Fruit fly (Drosophila melanogaster) whole organism, prepupa: ENCODE measurements around the gene Nepl21.
A peak's percentile ranks its signal among the peaks of the same experiment; 100 is the strongest.

Experiments
- Blimp-1 ChIP-seq: fragments of 200-800 bp; sonication (Bioruptor generic); optimal IDR thresholded peaks from 3 replicates; lab custom pipeline; 2017; ENCODE audit warnings: missing biosample characterization, missing genetic modification characterization, mild to moderate bottlenecking, moderate library complexity, missing genetic modification reagents
- CG10669 ChIP-seq: fragments of 200-800 bp; sonication (Bioruptor generic); optimal IDR thresholded peaks from 3 replicates; lab custom pipeline; 2018; ENCODE audit warnings: missing biosample characterization, mild to moderate bottlenecking, missing genetic modification characterization, moderate library complexity
- CG11762 ChIP-seq: fragments of 200-800 bp; sonication (Bioruptor generic); optimal IDR thresholded peaks from 3 replicates; lab custom pipeline; 2016; ENCODE audit warnings: missing biosample characterization, missing genetic modification characterization; ENCODE audit not compliant: insufficient read depth
- CG11902 ChIP-seq: fragments of 200-800 bp; sonication (Bioruptor generic); optimal IDR thresholded peaks from 3 replicates; lab custom pipeline; 2016; ENCODE audit warnings: missing biosample characterization, missing genetic modification characterization
- CG15336 ChIP-seq: fragments of 200-800 bp; sonication (Bioruptor generic); IDR thresholded peaks from 2 replicates; pipeline ENCODE4 v1.3.6; 2022; ENCODE audit warnings: missing biosample characterization, missing genetic modification characterization
- CG16779 ChIP-seq: fragments of 200-800 bp; sonication (Bioruptor generic); optimal IDR thresholded peaks from 3 replicates; lab custom pipeline; 2017; ENCODE audit warnings: missing biosample characterization, mild to moderate bottlenecking, missing genetic modification characterization
- CG3032 ChIP-seq: fragments of 200-800 bp; optimal IDR thresholded peaks from 2 replicates; lab custom pipeline; 2019; ENCODE audit warnings: missing biosample characterization, mild to moderate bottlenecking, missing genetic modification characterization, moderate library complexity
- CG31627 ChIP-seq: fragments of 200-800 bp; sonication (Bioruptor generic); optimal IDR thresholded peaks from 3 replicates; lab custom pipeline; 2016; ENCODE audit warnings: missing biosample characterization, missing genetic modification characterization
- CG32006 ChIP-seq: fragments of 200-800 bp; sonication (Bioruptor generic); optimal IDR thresholded peaks from 3 replicates; lab custom pipeline; 2017; ENCODE audit warnings: missing biosample characterization, mild to moderate bottlenecking, missing genetic modification characterization
- CG34406 ChIP-seq: fragments of 200-800 bp; sonication (Bioruptor generic); optimal IDR thresholded peaks from 3 replicates; lab custom pipeline; 2016; ENCODE audit warnings: missing biosample characterization, missing genetic modification characterization
- CG3919 ChIP-seq: fragments of 200-800 bp; sonication (Bioruptor generic); optimal IDR thresholded peaks from 3 replicates; lab custom pipeline; 2016; ENCODE audit warnings: missing biosample characterization, missing genetic modification characterization
- CG4318 ChIP-seq: fragments of 200-800 bp; sonication (Bioruptor generic); optimal IDR thresholded peaks from 3 replicates; lab custom pipeline; 2017; ENCODE audit warnings: missing biosample characterization, mild to moderate bottlenecking, missing genetic modification characterization
- CG6276 ChIP-seq: fragments of 200-800 bp; sonication (Bioruptor generic); optimal IDR thresholded peaks from 2 replicates; lab custom pipeline; 2017; ENCODE audit warnings: missing biosample characterization, mild to moderate bottlenecking, missing genetic modification characterization
- CG6792 ChIP-seq: fragments of 200-800 bp; sonication (Bioruptor generic); optimal IDR thresholded peaks from 3 replicates; lab custom pipeline; 2016; ENCODE audit warnings: missing biosample characterization, missing genetic modification characterization
- CG6808 ChIP-seq: fragments of 200-800 bp; sonication (Bioruptor generic); optimal IDR thresholded peaks from 3 replicates; lab custom pipeline; 2017; ENCODE audit warnings: missing biosample characterization, missing genetic modification characterization, mild to moderate bottlenecking, moderate library complexity, missing genetic modification reagents
- CG8119 ChIP-seq: fragments of 200-800 bp; sonication (Bioruptor generic); IDR thresholded peaks from 3 replicates; pipeline ENCODE4 v1.3.6; 2022; ENCODE audit warnings: missing biosample characterization, missing genetic modification characterization
- CG8319 ChIP-seq: fragments of 200-800 bp; sonication (Bioruptor generic); optimal IDR thresholded peaks from 3 replicates; lab custom pipeline; 2016; ENCODE audit warnings: missing biosample characterization, missing genetic modification characterization
- CG8632 ChIP-seq: fragments of 200-800 bp; sonication (Bioruptor generic); optimal IDR thresholded peaks from 3 replicates; lab custom pipeline; 2016; ENCODE audit warnings: missing biosample characterization, missing genetic modification characterization
- CG9139 ChIP-seq: fragments of 200-800 bp; sonication (Bioruptor generic); optimal IDR thresholded peaks from 3 replicates; lab custom pipeline; 2017; ENCODE audit warnings: missing biosample characterization, mild to moderate bottlenecking, missing genetic modification characterization
- Eip75B ChIP-seq: fragments of 200-800 bp; sonication (Bioruptor generic); optimal IDR thresholded peaks from 3 replicates; lab custom pipeline; 2016; ENCODE audit warnings: missing biosample characterization, missing genetic modification characterization
- Eip78C ChIP-seq: fragments of 200-800 bp; sonication (Bioruptor generic); peaks from one replicate; lab custom pipeline; 2016; ENCODE audit warnings: missing biosample characterization, missing genetic modification characterization
- Ets21C ChIP-seq: fragments of 200-800 bp; sonication (Bioruptor generic); optimal IDR thresholded peaks from 3 replicates; lab custom pipeline; 2016; ENCODE audit warnings: missing biosample characterization, missing genetic modification characterization
- Gug ChIP-seq: fragments of 200-800 bp; sonication (Bioruptor generic); IDR thresholded peaks from 2 replicates; pipeline ENCODE4 v1.3.6; 2022; ENCODE audit warnings: missing biosample characterization, missing genetic modification characterization
- Hr39 ChIP-seq: fragments of 200-800 bp; sonication (Bioruptor generic); optimal IDR thresholded peaks from 2 replicates; lab custom pipeline; 2016; ENCODE audit warnings: missing biosample characterization, missing genetic modification characterization
- Hr4 ChIP-seq: fragments of 200-800 bp; sonication (Bioruptor generic); optimal IDR thresholded peaks from 3 replicates; lab custom pipeline; 2016; ENCODE audit warnings: missing biosample characterization, missing genetic modification characterization
- Lpt ChIP-seq: fragments of 200-800 bp; sonication (Bioruptor generic); optimal IDR thresholded peaks from 3 replicates; lab custom pipeline; 2016; ENCODE audit warnings: missing biosample characterization, missing genetic modification characterization
- Met ChIP-seq: fragments of 200-800 bp; sonication (Bioruptor generic); optimal IDR thresholded peaks from 3 replicates; lab custom pipeline; 2016; ENCODE audit warnings: missing biosample characterization, missing genetic modification characterization
- OdsH ChIP-seq: fragments of 200-800 bp; sonication (Bioruptor generic); optimal IDR thresholded peaks from 3 replicates; lab custom pipeline; 2016; ENCODE audit warnings: missing biosample characterization, missing genetic modification characterization
- Sox15 ChIP-seq: fragments of 200-800 bp; sonication (Bioruptor generic); optimal IDR thresholded peaks from 3 replicates; lab custom pipeline; 2016; ENCODE audit warnings: missing biosample characterization, missing genetic modification characterization
- achi ChIP-seq: fragments of 200-800 bp; sonication (Bioruptor generic); optimal IDR thresholded peaks from 3 replicates; lab custom pipeline; 2016; ENCODE audit warnings: missing biosample characterization, missing genetic modification characterization
- acj6 ChIP-seq: fragments of 200-800 bp; sonication (Bioruptor generic); optimal IDR thresholded peaks from 3 replicates; lab custom pipeline; 2016; ENCODE audit warnings: missing biosample characterization, missing genetic modification characterization
- cyc ChIP-seq: fragments of 200-800 bp; sonication (Bioruptor generic); optimal IDR thresholded peaks from 3 replicates; lab custom pipeline; 2016; ENCODE audit warnings: missing biosample characterization, missing genetic modification characterization
- dac ChIP-seq: fragments of 200-800 bp; sonication (Bioruptor generic); optimal IDR thresholded peaks from 2 replicates; lab custom pipeline; 2017; ENCODE audit warnings: missing biosample characterization, mild to moderate bottlenecking, missing genetic modification characterization
- dsx ChIP-seq: fragments of 200-800 bp; optimal IDR thresholded peaks from 3 replicates; lab custom pipeline; 2019; ENCODE audit warnings: missing biosample characterization, mild to moderate bottlenecking, missing genetic modification characterization, moderate library complexity; ENCODE audit not compliant: poor library complexity, severe bottlenecking
- eg ChIP-seq: fragments of 200-800 bp; sonication (Bioruptor generic); IDR thresholded peaks from 3 replicates; pipeline ENCODE4 v1.3.6; 2022; ENCODE audit warnings: missing biosample characterization, missing genetic modification characterization
- esn ChIP-seq: fragments of 200-800 bp; sonication (Bioruptor generic); optimal IDR thresholded peaks from 2 replicates; lab custom pipeline; 2016; ENCODE audit warnings: missing biosample characterization, mild to moderate bottlenecking, missing genetic modification characterization, moderate library complexity
- fd59A ChIP-seq: fragments of 200-800 bp; sonication (Bioruptor generic); optimal IDR thresholded peaks from 2 replicates; lab custom pipeline; 2017; ENCODE audit warnings: missing biosample characterization, mild to moderate bottlenecking, missing genetic modification characterization, missing genetic modification reagents
- lz ChIP-seq: fragments of 200-800 bp; sonication (Bioruptor generic); optimal IDR thresholded peaks from 3 replicates; lab custom pipeline; 2016; ENCODE audit warnings: missing biosample characterization, missing genetic modification characterization
- net ChIP-seq: fragments of 200-800 bp; sonication (Bioruptor generic); optimal IDR thresholded peaks from 3 replicates; lab custom pipeline; 2016; ENCODE audit warnings: missing biosample characterization, missing genetic modification characterization
- pdm3 ChIP-seq: fragments of 200-800 bp; sonication (Bioruptor generic); optimal IDR thresholded peaks from 3 replicates; lab custom pipeline; 2016; ENCODE audit warnings: missing biosample characterization, missing genetic modification characterization
- salr ChIP-seq, 2 experiments: fragments of 200-800 bp; sonication (Bioruptor generic); optimal IDR thresholded peaks; 3 replicates each; lab custom pipeline; 2016 to 2018; ENCODE audit warnings: missing biosample characterization in 2 of 2, missing genetic modification characterization in 2 of 2, mild to moderate bottlenecking in 1 of 2
- spab ChIP-seq: fragments of 200-800 bp; sonication (Bioruptor generic); optimal IDR thresholded peaks from 2 replicates; lab custom pipeline; 2017; ENCODE audit warnings: missing biosample characterization, mild to moderate bottlenecking, missing genetic modification characterization, missing genetic modification reagents
- ss ChIP-seq, 2 experiments: fragments of 200-800 bp; sonication (Bioruptor generic); optimal IDR thresholded peaks; 2 replicates in 1 of 2; 3 replicates in 1 of 2; lab custom pipeline; 2017 to 2018; ENCODE audit warnings: mild to moderate bottlenecking in 2 of 2, missing biosample characterization in 2 of 2, missing genetic modification characterization in 2 of 2, moderate library complexity in 1 of 2
- svp ChIP-seq: fragments of 200-800 bp; sonication (Bioruptor generic); peaks from one replicate; lab custom pipeline; 2016; ENCODE audit warnings: missing biosample characterization, missing genetic modification characterization
- topi ChIP-seq: fragments of 200-800 bp; sonication (Bioruptor generic); optimal IDR thresholded peaks from 3 replicates; lab custom pipeline; 2016; ENCODE audit warnings: missing biosample characterization, missing genetic modification characterization
- vri ChIP-seq: fragments of 200-800 bp; sonication (Bioruptor generic); optimal IDR thresholded peaks from 3 replicates; lab custom pipeline; 2016; ENCODE audit warnings: missing biosample characterization, mild to moderate bottlenecking, missing genetic modification characterization

Nepl21 gene

dm6 chr3R:28904816-28905435 lies 21.4 kb downstream of the Nepl21 start (continued):
- TF ChIP-seq Hr39 (GFP tag; lab: Kevin White, UChicago) = peak; percentile 57
- TF ChIP-seq ss (GFP tag; optimal IDR thresholded peaks at IDR 0.05; lab: Kevin White, UChicago) = no peak
- peak; percentile 67 for TF ChIP-seq CG15336
- TF ChIP-seq CG34406 (GFP tag; lab: Kevin White, UChicago) = no peak
- TF ChIP-seq CG8119 = peak; percentile 66
- peak; percentile 42 for TF ChIP-seq OdsH (GFP tag; lab: Kevin White, UChicago)
- no peak for TF ChIP-seq CG16779 (tag; lab: Kevin White, UChicago)
- no peak for TF ChIP-seq CG3032
- peak; percentile 80 for TF ChIP-seq Hr4 (GFP tag; lab: Kevin White, UChicago)
- TF ChIP-seq Lpt = peak; percentile 41
- TF ChIP-seq Eip75B (GFP tag; lab: Kevin White, UChicago) = peak; percentile 4
- TF ChIP-seq Blimp-1 (GFP tag; lab: Kevin White, UChicago) = no peak
- peak; percentile 38 for TF ChIP-seq Met (GFP tag; lab: Kevin White, UChicago)
- peak; percentile 63 for TF ChIP-seq CG32006 (GFP tag; lab: Kevin White, UChicago)
- TF ChIP-seq CG6808 = no peak
- peak; percentile 64 for TF ChIP-seq svp
- peak; percentile 58; the same call in 1 of the 2 replicates for TF ChIP-seq Gug (GFP tag; lab: Robert Waterston, UW)
- TF ChIP-seq CG3919 (GFP tag; lab: Kevin White, UChicago) = peak; percentile 26
- no peak for TF ChIP-seq Sox15
- peak; percentile 50 for TF ChIP-seq CG31627 (GFP tag; lab: Kevin White, UChicago)
- no peak for TF ChIP-seq dac (GFP tag; lab: Kevin White, UChicago)
- TF ChIP-seq pdm3 (GFP tag; lab: Kevin White, UChicago) = peak; percentile 46
- no peak for TF ChIP-seq CG10669 (GFP tag; lab: Kevin White, UChicago)
- TF ChIP-seq esn = peak; percentile 34
- peak; percentile 33 for TF ChIP-seq CG6276 (GFP tag; lab: Kevin White, UChicago)
- peak; percentile 29 for TF ChIP-seq acj6 (GFP tag; lab: Kevin White, UChicago)
- peak; percentile 34 for TF ChIP-seq lz (GFP tag; lab: Kevin White, UChicago)

- TF ChIP-seq cyc (GFP tag; lab: Kevin White, UChicago) (peak; percentile 40), pdm3 (GFP tag; lab: Kevin White, UChicago) (no peak), CG11762 (GFP tag; lab: Kevin White, UChicago) (peak; percentile 40), dsx (GFP tag; lab: Kevin White, UChicago) (no peak), topi (GFP tag; lab: Kevin White, UChicago) (no peak), CG8632 (no peak), CG6792 (GFP tag; lab: Kevin White, UChicago) (no peak), CG4318 (GFP tag; lab: Kevin White, UChicago) (peak; percentile 29), CG34406 (GFP tag; lab: Kevin White, UChicago) (no peak), eg (peak; percentile 85), salr (GFP tag; optimal IDR thresholded peaks at IDR 0.05; lab: Kevin White, UChicago) (peak in 1 of 2 experiments; percentile 57), CG11902 (GFP tag; lab: Kevin White, UChicago) (peak; percentile 2), vri (GFP tag; lab: Kevin White, UChicago) (no peak), CG32006 (GFP tag; lab: Kevin White, UChicago) (peak; percentile 70), CG16779 (tag; lab: Kevin White, UChicago) (peak; percentile 12), Blimp-1 (GFP tag; lab: Kevin White, UChicago) (no peak), CG10669 (GFP tag; lab: Kevin White, UChicago) (peak; percentile 14), Ets21C (GFP tag; lab: Kevin White, UChicago) (no peak), Gug (GFP tag; lab: Robert Waterston, UW) (peak; percentile 76), dac (GFP tag; lab: Kevin White, UChicago) (peak; percentile 18), CG9139 (GFP tag; lab: Kevin White, UChicago) (no peak), Met (GFP tag; lab: Kevin White, UChicago) (peak; percentile 35), OdsH (GFP tag; lab: Kevin White, UChicago) (peak; percentile 55), Eip75B (GFP tag; lab: Kevin White, UChicago) (peak; percentile 46), CG6808 (no peak), ss (GFP tag; optimal IDR thresholded peaks at IDR 0.05; lab: Kevin White, UChicago) (no peak), CG8319 (GFP tag; lab: Kevin White, UChicago) (no peak), Hr39 (GFP tag; lab: Kevin White, UChicago) (peak; percentile 32), CG31627 (GFP tag; lab: Kevin White, UChicago) (peak; percentile 24), spab (GFP tag; lab: Kevin White, UChicago) (no peak), CG8119 (peak; percentile 77), achi (GFP tag; lab: Kevin White, UChicago) (peak; percentile 62), net (GFP tag; lab: Kevin White, UChicago) (peak; percentile 59), fd59A (GFP tag; lab: Kevin White, UChicago) (no peak), CG3919 (GFP tag; lab: Kevin White, UChicago) (peak; percentile 71), Sox15 (no peak), Eip78C (GFP tag; lab: Kevin White, UChicago) (peak; percentile 83)
Measured at dm6 chr3R:28911758-28912157, 28.3 kb downstream of the Nepl21 start.
